Fruit fly (Drosophila melanogaster) whole organism, prepupa: Measurements from ENCODE around the gene Slbp.

Experiments
- CG10669 ChIP-seq: fragments of 200-800 bp; sonication (Bioruptor generic); optimal IDR thresholded peaks from 3 replicates; lab custom pipeline; 2018; ENCODE audit warnings: missing biosample characterization, mild to moderate bottlenecking, missing genetic modification characterization, moderate library complexity
- CG11294 ChIP-seq: fragments of 200-800 bp; sonication (Bioruptor generic); IDR thresholded peaks from 2 replicates; pipeline ENCODE4 v1.3.6; 2022; ENCODE audit warnings: missing biosample characterization, missing genetic modification characterization
- CG11762 ChIP-seq: fragments of 200-800 bp; sonication (Bioruptor generic); optimal IDR thresholded peaks from 3 replicates; lab custom pipeline; 2016; ENCODE audit warnings: missing biosample characterization, missing genetic modification characterization; ENCODE audit not compliant: insufficient read depth
- CG15336 ChIP-seq: fragments of 200-800 bp; sonication (Bioruptor generic); IDR thresholded peaks from 2 replicates; pipeline ENCODE4 v1.3.6; 2022; ENCODE audit warnings: missing biosample characterization, missing genetic modification characterization
- CG3032 ChIP-seq: fragments of 200-800 bp; optimal IDR thresholded peaks from 2 replicates; lab custom pipeline; 2019; ENCODE audit warnings: missing biosample characterization, mild to moderate bottlenecking, missing genetic modification characterization, moderate library complexity
- CG3919 ChIP-seq: fragments of 200-800 bp; sonication (Bioruptor generic); optimal IDR thresholded peaks from 3 replicates; lab custom pipeline; 2016; ENCODE audit warnings: missing biosample characterization, missing genetic modification characterization
- CG6163 ChIP-seq: fragments of 200-800 bp; sonication (Bioruptor generic); IDR thresholded peaks from 3 replicates; pipeline ENCODE4 v1.3.6; 2022; ENCODE audit warnings: missing biosample characterization, missing genetic modification characterization
- CG6276 ChIP-seq: fragments of 200-800 bp; sonication (Bioruptor generic); optimal IDR thresholded peaks from 2 replicates; lab custom pipeline; 2017; ENCODE audit warnings: missing biosample characterization, mild to moderate bottlenecking, missing genetic modification characterization
- CG6792 ChIP-seq: fragments of 200-800 bp; sonication (Bioruptor generic); optimal IDR thresholded peaks from 3 replicates; lab custom pipeline; 2016; ENCODE audit warnings: missing biosample characterization, missing genetic modification characterization
- CG8632 ChIP-seq: fragments of 200-800 bp; sonication (Bioruptor generic); optimal IDR thresholded peaks from 3 replicates; lab custom pipeline; 2016; ENCODE audit warnings: missing biosample characterization, missing genetic modification characterization
- Eip78C ChIP-seq: fragments of 200-800 bp; sonication (Bioruptor generic); peaks from one replicate; lab custom pipeline; 2016; ENCODE audit warnings: missing biosample characterization, missing genetic modification characterization
- Ets96B ChIP-seq: fragments of 200-800 bp; optimal IDR thresholded peaks from 2 replicates; lab custom pipeline; 2019; ENCODE audit warnings: missing biosample characterization, mild to moderate bottlenecking, missing genetic modification characterization, moderate library complexity
- Hr4 ChIP-seq: fragments of 200-800 bp; sonication (Bioruptor generic); optimal IDR thresholded peaks from 3 replicates; lab custom pipeline; 2016; ENCODE audit warnings: missing biosample characterization, missing genetic modification characterization
- Sox14 ChIP-seq: fragments of 200-800 bp; sonication (Bioruptor generic); optimal IDR thresholded peaks from 3 replicates; lab custom pipeline; 2016; ENCODE audit warnings: missing biosample characterization, missing genetic modification characterization
- achi ChIP-seq: fragments of 200-800 bp; sonication (Bioruptor generic); optimal IDR thresholded peaks from 3 replicates; lab custom pipeline; 2016; ENCODE audit warnings: missing biosample characterization, missing genetic modification characterization
- acj6 ChIP-seq: fragments of 200-800 bp; sonication (Bioruptor generic); optimal IDR thresholded peaks from 3 replicates; lab custom pipeline; 2016; ENCODE audit warnings: missing biosample characterization, missing genetic modification characterization
- fkh ChIP-seq: fragments of 200-800 bp; sonication (Bioruptor generic); optimal IDR thresholded peaks from 3 replicates; lab custom pipeline; 2017; ENCODE audit warnings: missing biosample characterization, mild to moderate bottlenecking, missing genetic modification characterization, moderate library complexity

Gene Slbp

dm6 chr3R:29111795-29112194, 41.3 kb downstream of the Slbp start:
- TF ChIP-seq fkh (GFP tag; lab: Kevin White, UChicago), result peak; percentile 54
- TF ChIP-seq CG10669 (GFP tag; lab: Kevin White, UChicago), result no peak

dm6 chr3R:29103227-29103626, 49.8 kb downstream of the Slbp start:
- TF ChIP-seq CG11762 (GFP tag; lab: Kevin White, UChicago) (no peak), achi (GFP tag; lab: Kevin White, UChicago) (no peak), CG15336 (GFP tag; lab: Robert Waterston, UW) (no peak), CG6163 (no peak), fkh (GFP tag; lab: Kevin White, UChicago) (no peak), CG3032 (tag; lab: Kevin White, UChicago) (no peak), CG11294 (GFP tag; lab: Robert Waterston, UW) (no peak), Ets96B (tag; lab: Kevin White, UChicago) (no peak), Eip78C (no peak), Hr4 (GFP tag; lab: Kevin White, UChicago) (no peak), CG6792 (GFP tag; lab: Kevin White, UChicago) (no peak), CG6276 (GFP tag; lab: Kevin White, UChicago) (no peak), CG3919 (GFP tag; lab: Kevin White, UChicago) (no peak), Sox14 (GFP tag; lab: Kevin White, UChicago) (no peak), acj6 (GFP tag; lab: Kevin White, UChicago) (no peak), CG8632 (GFP tag; lab: Kevin White, UChicago) (no peak)
